Worm (Caenorhabditis elegans): ENCODE measurements around the gene C08B6.2.

DNA sequence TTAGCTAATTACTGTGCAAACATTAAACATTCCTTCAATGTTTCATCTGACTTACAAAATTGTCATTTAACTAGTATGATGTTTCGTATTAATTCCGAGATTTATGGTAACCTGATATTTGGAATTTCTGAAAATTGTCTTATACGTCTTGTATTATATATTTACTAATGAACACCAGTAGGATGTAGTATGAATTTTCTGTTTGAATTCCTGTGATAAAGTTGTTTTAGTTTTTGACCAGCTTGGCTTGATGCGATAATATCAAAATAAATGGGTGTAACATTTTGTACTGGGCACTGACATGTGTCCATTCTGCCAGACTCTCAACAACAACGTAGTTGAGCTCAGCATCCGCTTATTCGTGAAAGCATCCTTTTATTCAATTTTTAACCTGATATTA is 20.6 kb upstream of the C08B6.2 start, which contains the start of gene R04B5.6:
- TF ChIP-seq nhr-10 (tag; optimal IDR thresholded peaks at IDR 0.05) (no peak), alr-1 (tag; optimal IDR thresholded peaks at IDR 0.05) (no peak), lsy-2 (tag; optimal IDR thresholded peaks at IDR 0.05) (no peak), zag-1 (tag; optimal IDR thresholded peaks at IDR 0.05) (no peak), nhr-21 (tag; optimal IDR thresholded peaks at IDR 0.05) (no peak), ama-1 (optimal IDR thresholded peaks at IDR 0.05) (no peak), mab-5 (tag; optimal IDR thresholded peaks at IDR 0.05) (no peak), lin-39 (tag; optimal IDR thresholded peaks at IDR 0.05) (no peak)

Data from whole organism, L2 larva.